Worm (Caenorhabditis elegans) whole organism, L1 larva: ENCODE measurements around the gene cyp-35B1.

Source experiments
- C34B4.2 ChIP-seq: sonication (generic microtip); optimal IDR thresholded peaks from 2 replicates; lab custom pipeline; 2017; ENCODE audit warnings: mild to moderate bottlenecking, missing genetic modification characterization, missing compliant biosample characterization
- F16B12.6 ChIP-seq: fragments of 150-350 bp; optimal IDR thresholded peaks from 2 replicates; lab custom pipeline; 2014; ENCODE audit warnings: missing biosample characterization, missing genetic modification characterization
- ceh-63 ChIP-seq: fragments of 200-800 bp; sonication (Bioruptor generic); optimal IDR thresholded peaks from 2 replicates; lab custom pipeline; 2018; ENCODE audit warnings: mild to moderate bottlenecking, missing genetic modification characterization, missing compliant biosample characterization
- ceh-82 ChIP-seq, 3 experiments: fragments of 150-350 bp in 1 of 3; sonication (generic microtip) in 2 of 3; optimal IDR thresholded peaks; 2 replicates each; lab custom pipeline; 2014 to 2017; ENCODE audit warnings: missing biosample characterization in 3 of 3, missing genetic modification characterization in 3 of 3
- ceh-88 ChIP-seq: fragments of 200-800 bp; sonication (Bioruptor generic); IDR thresholded peaks from 2 replicates; pipeline ENCODE4 v1.3.6; 2022; ENCODE audit warnings: missing genetic modification characterization, missing compliant biosample characterization
- ceh-90 ChIP-seq: sonication (generic microtip); optimal IDR thresholded peaks from 2 replicates; lab custom pipeline; 2016; ENCODE audit warnings: missing genetic modification characterization, missing compliant biosample characterization
- dpl-1 ChIP-seq, 3 experiments: fragments of 150-350 bp in 2 of 3; sonication (generic microtip) in 1 of 3; optimal IDR thresholded peaks; 2 replicates each; lab custom pipeline; 2014 to 2017; ENCODE audit warnings: missing biosample characterization in 3 of 3, missing genetic modification characterization in 3 of 3, missing genetic modification reagents in 3 of 3
- efl-3 ChIP-seq: fragments of 200-800 bp; sonication (Bioruptor generic); optimal IDR thresholded peaks from 2 replicates; lab custom pipeline; 2018; ENCODE audit warnings: mild to moderate bottlenecking, missing genetic modification characterization, missing compliant biosample characterization
- egl-13 ChIP-seq: sonication (generic microtip); optimal IDR thresholded peaks from 2 replicates; lab custom pipeline; 2016; ENCODE audit warnings: missing genotype, missing genetic modification reagents, missing genetic modification characterization, missing compliant biosample characterization
- elt-3 ChIP-seq, 6 experiments: fragments of 150-350 bp in 1 of 6; sonication (generic microtip); optimal IDR thresholded peaks; 2 replicates each; lab custom pipeline; 2017 to 2018; ENCODE audit warnings: missing biosample characterization in 6 of 6, missing genetic modification characterization in 6 of 6, inconsistent platforms in 1 of 6
- ets-5 ChIP-seq: fragments of 200-800 bp; sonication (Bioruptor generic); IDR thresholded peaks from 2 replicates; pipeline ENCODE4 v1.3.6; 2022; ENCODE audit warnings: missing genetic modification characterization, missing compliant biosample characterization
- fkh-10 ChIP-seq: sonication (generic microtip); optimal IDR thresholded peaks from 2 replicates; lab custom pipeline; 2017; ENCODE audit warnings: missing biosample characterization, missing genetic modification reagents, missing genetic modification characterization
- fkh-8 ChIP-seq: sonication (generic microtip); optimal IDR thresholded peaks from 2 replicates; lab custom pipeline; 2016; ENCODE audit warnings: mild to moderate bottlenecking, missing genetic modification characterization, missing compliant biosample characterization
- fos-1 ChIP-seq: fragments of 150-350 bp; optimal IDR thresholded peaks from 2 replicates; lab custom pipeline; 2014; ENCODE audit warnings: missing biosample characterization, missing genetic modification characterization
- hlh-17 ChIP-seq: fragments of 200-800 bp; sonication (Bioruptor generic); optimal IDR thresholded peaks from 2 replicates; lab custom pipeline; 2018; ENCODE audit warnings: missing genetic modification characterization, mild to moderate bottlenecking, missing compliant biosample characterization, moderate library complexity, borderline replicate concordance
- hlh-4 ChIP-seq: sonication (generic microtip); optimal IDR thresholded peaks from 2 replicates; lab custom pipeline; 2016; ENCODE audit warnings: mild to moderate bottlenecking, missing genetic modification characterization, missing compliant biosample characterization
- jun-1 ChIP-seq: fragments of 150-350 bp; optimal IDR thresholded peaks from 2 replicates; lab custom pipeline; 2014; ENCODE audit warnings: missing biosample characterization, missing genetic modification reagents, missing genetic modification characterization
- lin-13 ChIP-seq: fragments of 150-350 bp; optimal IDR thresholded peaks from 2 replicates; lab custom pipeline; 2014; ENCODE audit warnings: missing biosample characterization, missing genetic modification reagents, missing genetic modification characterization
- lin-14 ChIP-seq: fragments of 200-800 bp; sonication (Bioruptor generic); optimal IDR thresholded peaks from 2 replicates; lab custom pipeline; 2018; ENCODE audit warnings: mild to moderate bottlenecking, missing genetic modification characterization, moderate library complexity, missing compliant biosample characterization
- lin-35 ChIP-seq, 2 experiments: fragments of 150-350 bp; optimal IDR thresholded peaks; 2 replicates each; lab custom pipeline; 2014; ENCODE audit warnings: missing biosample characterization in 2 of 2, missing genetic modification characterization in 2 of 2, missing genetic modification reagents in 2 of 2
- lir-3 ChIP-seq: sonication (generic microtip); optimal IDR thresholded peaks from 2 replicates; lab custom pipeline; 2016; ENCODE audit warnings: mild to moderate bottlenecking, missing genetic modification characterization, moderate library complexity, missing compliant biosample characterization; ENCODE audit not compliant: poor library complexity
- mdl-1 ChIP-seq, 2 experiments: fragments of 150-350 bp; optimal IDR thresholded peaks; 2 replicates each; lab custom pipeline; 2014 to 2017; ENCODE audit warnings: missing biosample characterization in 2 of 2, missing genetic modification characterization in 2 of 2, inconsistent platforms in 1 of 2
- mep-1 ChIP-seq: fragments of 150-350 bp; optimal IDR thresholded peaks from 2 replicates; lab custom pipeline; 2014; ENCODE audit warnings: missing biosample characterization, missing genetic modification characterization
- nhr-11 ChIP-seq: fragments of 150-350 bp; optimal IDR thresholded peaks from 2 replicates; lab custom pipeline; 2014; ENCODE audit warnings: missing biosample characterization, missing genetic modification characterization
- nhr-12 ChIP-seq: sonication (generic microtip); optimal IDR thresholded peaks from 2 replicates; lab custom pipeline; 2017; ENCODE audit warnings: missing biosample characterization, missing genetic modification characterization
- nhr-19 ChIP-seq: fragments of 200-800 bp; sonication (Bioruptor generic); conservative IDR thresholded peaks from 2 replicates; pipeline ENCODE4 v1.3.6; 2022; ENCODE audit warnings: missing genetic modification characterization, missing compliant biosample characterization
- nhr-28 ChIP-seq: fragments of 150-350 bp; optimal IDR thresholded peaks from 2 replicates; lab custom pipeline; 2014; ENCODE audit warnings: missing biosample characterization, missing genetic modification characterization
- nhr-47 ChIP-seq: sonication (generic microtip); optimal IDR thresholded peaks from 2 replicates; lab custom pipeline; 2016; ENCODE audit warnings: mild to moderate bottlenecking, missing genetic modification characterization, moderate library complexity, missing compliant biosample characterization
- nhr-90 ChIP-seq: sonication (generic microtip); optimal IDR thresholded peaks from 2 replicates; lab custom pipeline; 2016; ENCODE audit warnings: mild to moderate bottlenecking, missing genetic modification characterization, missing compliant biosample characterization; ENCODE audit not compliant: poor library complexity
- pax-3 ChIP-seq: fragments of 200-800 bp; sonication (Bioruptor generic); optimal IDR thresholded peaks from 2 replicates; lab custom pipeline; 2018; ENCODE audit warnings: mild to moderate bottlenecking, missing genetic modification characterization, moderate library complexity, missing compliant biosample characterization
- skn-1 ChIP-seq: fragments of 150-350 bp; optimal IDR thresholded peaks from 2 replicates; lab custom pipeline; 2014; ENCODE audit warnings: missing biosample characterization, missing genetic modification characterization
- snu-23 ChIP-seq: sonication (generic microtip); optimal IDR thresholded peaks from 2 replicates; lab custom pipeline; 2016; ENCODE audit warnings: missing genetic modification characterization, missing compliant biosample characterization
- sup-37 ChIP-seq: fragments of 200-800 bp; sonication (Bioruptor generic); optimal IDR thresholded peaks from 2 replicates; lab custom pipeline; 2018; ENCODE audit warnings: mild to moderate bottlenecking, missing genetic modification characterization, missing compliant biosample characterization
- swsn-7 ChIP-seq: sonication (generic microtip); optimal IDR thresholded peaks from 2 replicates; lab custom pipeline; 2016; ENCODE audit warnings: missing genetic modification characterization, missing compliant biosample characterization
- unc-62 ChIP-seq: fragments of 150-350 bp; optimal IDR thresholded peaks from 2 replicates; lab custom pipeline; 2014; ENCODE audit warnings: missing biosample characterization, missing genetic modification reagents, missing genetic modification characterization
- vab-15 ChIP-seq: sonication (generic microtip); optimal IDR thresholded peaks from 2 replicates; lab custom pipeline; 2017; ENCODE audit warnings: missing genotype, mild to moderate bottlenecking, missing genetic modification characterization, missing compliant biosample characterization
- zip-4 ChIP-seq: fragments of 200-800 bp; sonication (Bioruptor generic); optimal IDR thresholded peaks from 2 replicates; lab custom pipeline; 2018; ENCODE audit warnings: mild to moderate bottlenecking, missing genetic modification characterization, moderate library complexity, missing compliant biosample characterization

Gene cyp-35B1

DNA sequence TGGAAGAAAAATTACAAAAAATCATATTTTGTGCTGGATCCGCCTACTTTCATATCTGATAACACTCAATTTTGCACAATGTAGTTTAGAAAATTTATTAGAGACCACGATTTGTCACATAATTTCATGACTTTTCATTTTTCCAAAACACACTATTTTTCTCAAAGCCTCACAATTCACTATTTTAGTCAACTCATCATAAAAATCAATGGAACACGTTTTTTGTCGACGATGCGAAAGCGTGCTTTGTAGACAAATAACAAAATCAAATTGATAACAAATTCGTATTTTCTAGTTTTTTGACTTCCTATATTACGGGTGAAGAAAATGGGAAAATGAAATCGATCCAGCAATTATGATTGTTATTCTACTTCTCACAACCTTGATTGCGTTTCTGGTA is 3.0 kb downstream of the cyp-35B1 start, which contains the start of gene cyp-35B2 (continued):
- no peak for TF ChIP-seq lin-14 (GFP tag; lab: Kevin White, UChicago)

DNA sequence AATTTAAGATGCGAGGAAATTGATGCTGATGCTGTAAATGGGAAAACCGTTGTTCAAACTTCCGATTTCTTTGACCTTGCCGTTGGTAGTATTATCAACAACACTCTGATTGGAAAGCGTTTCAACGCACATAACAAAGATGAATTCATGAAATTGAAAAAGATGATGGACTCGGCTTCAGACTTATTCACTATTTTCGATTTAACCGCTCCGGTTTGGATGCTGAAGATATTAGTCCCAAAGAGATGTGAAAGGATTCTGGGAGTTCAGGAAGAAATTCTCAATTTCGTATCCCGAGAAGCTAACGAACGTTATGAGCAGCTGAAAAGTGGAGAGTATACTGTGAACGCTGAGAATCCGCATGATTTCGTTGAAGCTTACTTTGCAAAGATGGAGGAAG is 4.5 kb downstream of the cyp-35B1 start:
- TF ChIP-seq sup-37, result no peak
- no peak for TF ChIP-seq fkh-10 (GFP tag; lab: Kevin White, UChicago)
- TF ChIP-seq unc-62 (GFP tag; lab: Kevin White, UChicago), result no peak
- TF ChIP-seq skn-1 (tag; lab: Kevin White, UChicago), result no peak
- TF ChIP-seq ets-5, result no peak
- TF ChIP-seq ceh-82 (tag; optimal IDR thresholded peaks at IDR 0.05; lab: Kevin White, UChicago), result no peak
- TF ChIP-seq nhr-11 (tag; lab: Kevin White, UChicago), result no peak
- no peak for TF ChIP-seq efl-3
- TF ChIP-seq hlh-17 (GFP tag; lab: Kevin White, UChicago), result no peak
- TF ChIP-seq nhr-28 (tag; lab: Kevin White, UChicago), result no peak
- TF ChIP-seq mdl-1 (tag; optimal IDR thresholded peaks at IDR 0.05; lab: Kevin White, UChicago), result no peak
- TF ChIP-seq egl-13 (tag; lab: Kevin White, UChicago), result no peak
- no peak for TF ChIP-seq nhr-12 (tag; lab: Kevin White, UChicago)
- no peak for TF ChIP-seq dpl-1 (GFP tag; optimal IDR thresholded peaks at IDR 0.05; lab: Kevin White, UChicago)
- no peak for TF ChIP-seq mep-1 (tag; lab: Kevin White, UChicago)
- no peak for TF ChIP-seq hlh-4 (tag; lab: Kevin White, UChicago)
- no peak for TF ChIP-seq jun-1 (tag; lab: Kevin White, UChicago)

DNA sequence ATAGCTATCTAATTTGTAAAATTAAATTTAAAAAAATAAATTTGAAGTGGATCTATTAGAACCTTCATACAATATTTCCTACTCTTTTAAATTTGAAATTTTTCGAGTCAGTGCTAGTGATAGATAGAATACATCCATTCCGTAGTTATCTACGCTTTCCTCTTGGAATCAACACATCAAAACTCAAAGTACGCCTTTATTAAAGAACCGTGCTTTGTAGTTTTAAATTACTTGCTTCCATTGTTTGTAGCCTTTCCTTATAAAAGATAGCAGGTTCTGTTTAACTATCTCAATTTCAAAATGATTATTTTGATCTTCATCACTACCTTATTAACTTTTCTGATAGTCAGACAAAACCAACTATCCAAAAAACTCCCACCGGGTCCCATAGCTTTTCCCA is 6.2 kb downstream of the cyp-35B1 start, which contains the start of gene cyp-35B3:
Gene cyp-35B3 (plus strand): TSS at position 301 of the 400 bp plus-strand sequence.
- TF ChIP-seq nhr-47, result no peak
- TF ChIP-seq C34B4.2 (tag; lab: Kevin White, UChicago), result no peak

ce11 chrV:3949723-3950122 is 10.9 kb downstream of the cyp-35B1 start, which contains the start of gene dach-1:
Gene dach-1, plus strand, starts transcription at chrV:3950023.
- no peak for TF ChIP-seq swsn-7 (tag; lab: Kevin White, UChicago)
- no peak for TF ChIP-seq hlh-17 (GFP tag; lab: Kevin White, UChicago)
- TF ChIP-seq ceh-90 (tag; lab: Kevin White, UChicago), result no peak
- no peak for TF ChIP-seq nhr-28 (tag; lab: Kevin White, UChicago)
- no peak for TF ChIP-seq jun-1 (tag; lab: Kevin White, UChicago)
- no peak for TF ChIP-seq dpl-1 (GFP tag; optimal IDR thresholded peaks at IDR 0.05; lab: Kevin White, UChicago)
- no peak for TF ChIP-seq zip-4 (GFP tag; lab: Kevin White, UChicago)
- no peak for TF ChIP-seq nhr-90 (tag; lab: Kevin White, UChicago)
- no peak for TF ChIP-seq fos-1 (tag; lab: Kevin White, UChicago)
- TF ChIP-seq ceh-88 (GFP tag; lab: Robert Waterston, UW), result no peak
- TF ChIP-seq fkh-8 (tag; lab: Kevin White, UChicago), result no peak
- no peak for TF ChIP-seq egl-13 (tag; lab: Kevin White, UChicago)
- TF ChIP-seq nhr-19 (GFP tag; lab: Robert Waterston, UW), result no peak
- no peak for TF ChIP-seq F16B12.6 (tag; lab: Kevin White, UChicago)
- TF ChIP-seq lin-13 (GFP tag; lab: Kevin White, UChicago), result no peak
- TF ChIP-seq, all 84 proteins: peak for 0

DNA sequence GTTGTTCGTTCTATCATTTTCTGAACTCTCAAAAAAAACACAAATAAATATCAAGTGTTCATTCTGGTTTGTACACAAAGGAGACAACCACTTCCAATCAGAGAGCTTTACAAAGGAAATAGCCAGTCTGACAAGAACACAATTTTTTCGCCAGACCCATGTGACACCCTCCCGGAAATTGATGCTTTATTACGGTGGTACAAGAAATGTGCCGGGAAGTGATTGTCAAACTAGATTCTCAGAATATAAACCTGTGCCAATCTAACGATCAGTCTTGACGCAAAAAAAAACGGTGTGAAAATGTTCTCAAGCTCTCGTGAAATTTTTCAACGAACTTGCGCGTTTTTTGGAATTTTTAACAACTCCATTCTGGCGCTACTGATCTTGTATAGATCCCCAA is 14.9 kb downstream of the cyp-35B1 start, which contains the start of gene str-247:
Gene str-247 (plus strand): TSS at position 301 of the 400 bp plus-strand sequence.
- TF ChIP-seq mep-1 (tag; lab: Kevin White, UChicago) (no peak), nhr-90 (tag; lab: Kevin White, UChicago) (no peak), ceh-63 (GFP tag; lab: Kevin White, UChicago) (no peak), vab-15 (tag; lab: Kevin White, UChicago) (no peak), jun-1 (tag; lab: Kevin White, UChicago) (no peak), snu-23 (no peak), lir-3 (tag; lab: Kevin White, UChicago) (no peak), lin-35 (GFP tag; optimal IDR thresholded peaks at IDR 0.05; lab: Kevin White, UChicago) (no peak), elt-3 (tag; optimal IDR thresholded peaks at IDR 0.05; lab: Kevin White, UChicago) (no peak), pax-3 (no peak), nhr-12 (tag; lab: Kevin White, UChicago) (no peak), C34B4.2 (tag; lab: Kevin White, UChicago) (no peak), ceh-88 (GFP tag; lab: Robert Waterston, UW) (no peak)
- TF ChIP-seq, all 84 proteins: peak for 0
